Fruit fly (Drosophila melanogaster): ENCODE results near the gene Ir85a.

DNA sequence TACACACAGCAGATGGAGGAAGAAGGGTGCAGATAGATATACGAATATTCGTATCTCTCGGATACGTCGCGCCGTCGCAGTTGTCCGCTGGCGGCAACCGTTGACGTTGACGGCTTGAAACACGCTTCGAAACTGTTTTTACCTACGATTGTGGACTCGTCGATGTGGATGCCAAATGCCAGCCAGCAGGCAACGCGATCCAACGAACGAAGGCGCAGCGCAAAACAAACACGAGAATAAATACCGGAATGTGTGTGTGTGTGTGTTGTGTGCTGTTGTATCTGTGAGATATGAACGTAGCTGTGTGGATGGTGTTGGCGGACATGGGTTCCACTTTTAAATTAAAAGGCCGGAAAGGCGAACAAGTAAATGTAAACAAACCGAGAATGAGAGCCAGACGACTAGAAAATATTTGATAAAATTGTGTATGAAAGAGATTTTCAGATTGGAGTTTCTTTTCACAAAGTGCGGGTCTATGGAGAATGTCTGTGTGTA is 51.7 kb downstream of the Ir85a start:
- TF ChIP-seq psq (GFP tag; optimal IDR thresholded peaks at IDR 0.05), result peak; percentile 97
- TF ChIP-seq kay (GFP tag; optimal IDR thresholded peaks at IDR 0.05), result peak; percentile 12
- no peak for TF ChIP-seq da (GFP tag; optimal IDR thresholded peaks at IDR 0.05)
- no peak for TF ChIP-seq CG15073 (GFP tag; optimal IDR thresholded peaks at IDR 0.05)
- TF ChIP-seq CTCF (GFP tag; optimal IDR thresholded peaks at IDR 0.05), result no peak
- no peak for TF ChIP-seq CG16815 (GFP tag; optimal IDR thresholded peaks at IDR 0.05)
- TF ChIP-seq Pdp1 (GFP tag; optimal IDR thresholded peaks at IDR 0.05), result peak in 1 of 2 experiments; percentile 48
- TF ChIP-seq CG13624 (GFP tag; optimal IDR thresholded peaks at IDR 0.05), result peak; percentile 47
- TF ChIP-seq CG16779 (GFP tag; IDR thresholded peaks at IDR 0.05), result peak; percentile 66; the same call in 1 of the 2 replicates
- TF ChIP-seq knrl (GFP tag; IDR thresholded peaks at IDR 0.05; ENCODE audit: partially characterized antibody), result no peak; the same call in 2 of the 3 replicates

Measured in whole organism, embryonic.